Fruit fly (Drosophila melanogaster): ENCODE data around the gene CG4511.

The CG4511 gene

dm6 chr3R:10854243-10854874 lies at the start of gene CG4511, which contains the start of gene CG6567 (continued):
- no peak for TF ChIP-seq NfI (GFP tag; optimal IDR thresholded peaks at IDR 0.05)
- no peak for TF ChIP-seq unc-4 (GFP tag; IDR thresholded peaks at IDR 0.05; ENCODE audit: partially characterized antibody)
- no peak for TF ChIP-seq chn (GFP tag; optimal IDR thresholded peaks at IDR 0.05)
- no peak for TF ChIP-seq her (GFP tag; optimal IDR thresholded peaks at IDR 0.05)
- TF ChIP-seq CG12744 (GFP tag; optimal IDR thresholded peaks at IDR 0.05): no peak
- TF ChIP-seq CG10543 (GFP tag; optimal IDR thresholded peaks at IDR 0.05): no peak
- no peak for TF ChIP-seq CG11456 (GFP tag; IDR thresholded peaks at IDR 0.05)
- TF ChIP-seq CG18011 (GFP tag; optimal IDR thresholded peaks at IDR 0.05): no peak
- TF ChIP-seq Abd-B (GFP tag; optimal IDR thresholded peaks at IDR 0.05): no peak
- no peak for TF ChIP-seq CG12219 (GFP tag; optimal IDR thresholded peaks at IDR 0.05)
- no peak for TF ChIP-seq vnd (GFP tag; IDR thresholded peaks at IDR 0.05; ENCODE audit: partially characterized antibody)
- TF ChIP-seq CG10565 (GFP tag; optimal IDR thresholded peaks at IDR 0.05): no peak
- TF ChIP-seq tio (GFP tag; optimal IDR thresholded peaks at IDR 0.05): no peak
- peak; percentile 38 for TF ChIP-seq Scr (GFP tag; IDR thresholded peaks at IDR 0.05; ENCODE audit: partially characterized antibody)
- TF ChIP-seq otp (GFP tag; IDR thresholded peaks at IDR 0.05): no peak
- TF ChIP-seq Gsc (GFP tag; IDR thresholded peaks at IDR 0.05): no peak
- TF ChIP-seq CG11560 (tag; IDR thresholded peaks at IDR 0.05): no peak
- TF ChIP-seq CG11504 (tag; optimal IDR thresholded peaks at IDR 0.05): no peak
- no peak for TF ChIP-seq tup (GFP tag; optimal IDR thresholded peaks at IDR 0.05)
- TF ChIP-seq Doc2 (GFP tag; IDR thresholded peaks at IDR 0.05): no peak
- TF ChIP-seq CG4707 (GFP tag; optimal IDR thresholded peaks at IDR 0.05): no peak
- no peak for TF ChIP-seq HHEX (GFP tag; optimal IDR thresholded peaks at IDR 0.05)
- TF ChIP-seq cas (GFP tag; IDR thresholded peaks at IDR 0.05): no peak
- no peak for TF ChIP-seq ems (GFP tag; optimal IDR thresholded peaks at IDR 0.05)
- no peak for TF ChIP-seq dmrt99B (tag; optimal IDR thresholded peaks at IDR 0.05)
- TF ChIP-seq Atf6 (GFP tag; IDR thresholded peaks at IDR 0.05): no peak
- no peak for TF ChIP-seq CG14441 (GFP tag; IDR thresholded peaks at IDR 0.05)
- TF ChIP-seq CG10654 (GFP tag; optimal IDR thresholded peaks at IDR 0.05): no peak
- no peak for TF ChIP-seq ro (GFP tag; IDR thresholded peaks at IDR 0.05)
- TF ChIP-seq CG8089 (GFP tag; optimal IDR thresholded peaks at IDR 0.05): no peak
- no peak for TF ChIP-seq TFAM (GFP tag; optimal IDR thresholded peaks at IDR 0.05)
- TF ChIP-seq bbx (GFP tag; IDR thresholded peaks at IDR 0.05; ENCODE audit: partially characterized antibody): 0 out of 2 replicates have a peak, but pooled peaks have one; percentile 34
- TF ChIP-seq Ets97D (GFP tag; optimal IDR thresholded peaks at IDR 0.05): peak; percentile 45
- TF ChIP-seq gt (GFP tag; IDR thresholded peaks at IDR 0.05): no peak
- no peak for TF ChIP-seq HLH4C (GFP tag; IDR thresholded peaks at IDR 0.05; ENCODE audit: partially characterized antibody)
- no peak for TF ChIP-seq gem (tag; optimal IDR thresholded peaks at IDR 0.05)
- no peak for TF ChIP-seq H15 (GFP tag; IDR thresholded peaks at IDR 0.05)
- TF ChIP-seq CG7928 (GFP tag; optimal IDR thresholded peaks at IDR 0.05): no peak
- no peak for TF ChIP-seq bsh (GFP tag; optimal IDR thresholded peaks at IDR 0.05)
- TF ChIP-seq lmd (GFP tag; IDR thresholded peaks at IDR 0.05): no peak
- TF ChIP-seq Dref (GFP tag; IDR thresholded peaks at IDR 0.05): no peak
- TF ChIP-seq cwo (GFP tag; optimal IDR thresholded peaks at IDR 0.05): no peak
- no peak for TF ChIP-seq CG6654 (GFP tag; optimal IDR thresholded peaks at IDR 0.05)
- TF ChIP-seq Pdp1 (GFP tag; optimal IDR thresholded peaks at IDR 0.05): peak in 1 of 2 experiments; percentile 24
- peak; percentile 11 for TF ChIP-seq CoRest (tag; optimal IDR thresholded peaks at IDR 0.05)
- no peak for TF ChIP-seq Trl (optimal IDR thresholded peaks at IDR 0.05)
- TF ChIP-seq Trl (GFP tag; optimal IDR thresholded peaks at IDR 0.05): no peak
- no peak for TF ChIP-seq CG6272 (GFP tag; IDR thresholded peaks at IDR 0.05)
- TF ChIP-seq CG11696 (GFP tag; IDR thresholded peaks at IDR 0.05): no peak
- peak; percentile 76 for TF ChIP-seq Sin3A (optimal IDR thresholded peaks at IDR 0.05)
- TF ChIP-seq Spps (tag; optimal IDR thresholded peaks at IDR 0.05): no peak

All from whole organism, embryonic.